Worm (Caenorhabditis elegans) whole organism, L4 larva: Measurements from ENCODE around the gene R08A2.9.

Experiments used
- egl-27 ChIP-seq: sonication (generic microtip); optimal IDR thresholded peaks from 3 replicates; lab custom pipeline; 2017; ENCODE audit warnings: missing biosample characterization, missing genetic modification reagents, missing genetic modification characterization
- snpc-4 ChIP-seq: fragments of 150-350 bp; optimal IDR thresholded peaks from 2 replicates; lab custom pipeline; 2014; ENCODE audit warnings: missing biosample characterization, missing genetic modification characterization

DNA sequence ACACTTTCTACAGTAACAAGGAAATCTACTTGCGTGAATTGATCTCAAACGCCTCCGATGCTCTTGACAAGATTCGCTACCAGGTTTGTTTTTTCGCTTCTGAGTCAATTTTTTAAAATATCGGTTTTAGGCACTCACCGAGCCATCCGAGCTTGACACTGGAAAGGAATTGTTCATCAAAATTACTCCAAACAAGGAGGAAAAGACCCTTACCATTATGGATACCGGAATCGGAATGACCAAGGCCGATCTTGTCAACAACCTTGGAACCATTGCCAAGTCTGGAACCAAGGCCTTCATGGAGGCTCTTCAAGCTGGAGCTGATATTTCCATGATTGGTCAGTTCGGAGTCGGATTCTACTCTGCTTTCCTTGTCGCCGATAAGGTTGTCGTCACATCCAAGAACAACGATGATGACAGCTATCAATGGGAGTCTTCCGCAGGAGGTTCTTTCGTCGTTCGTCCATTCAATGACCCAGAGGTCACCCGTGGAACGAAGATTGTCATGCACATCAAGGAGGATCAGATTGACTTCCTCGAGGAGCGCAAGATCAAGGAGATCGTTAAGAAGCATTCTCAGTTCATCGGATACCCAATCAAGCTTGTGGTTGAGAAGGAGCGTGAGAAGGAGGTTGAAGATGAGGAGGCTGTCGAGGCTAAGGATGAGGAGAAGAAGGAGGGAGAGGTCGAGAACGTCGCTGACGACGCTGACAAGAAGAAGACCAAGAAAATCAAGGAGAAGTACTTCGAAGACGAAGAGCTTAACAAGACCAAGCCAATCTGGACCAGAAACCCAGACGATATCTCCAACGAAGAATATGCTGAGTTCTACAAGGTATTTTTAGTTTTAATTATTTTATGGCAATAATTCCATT lies 21.6 kb upstream of the R08A2.9 start:
- no peak for TF ChIP-seq egl-27 (tag; lab: Kevin White, UChicago)
- no peak for TF ChIP-seq snpc-4 (tag; lab: Kevin White, UChicago)
